Worm (Caenorhabditis elegans) whole organism, young adult: Measurements from ENCODE around the gene skr-17.

ENCODE experiments used
- B0261.1 ChIP-seq: sonication (generic microtip); optimal IDR thresholded peaks from 2 replicates; lab custom pipeline; 2016; ENCODE audit warnings: mild to moderate bottlenecking, missing genetic modification characterization, moderate library complexity, missing compliant biosample characterization
- F49E8.2 ChIP-seq: sonication (generic microtip); optimal IDR thresholded peaks from 3 replicates; lab custom pipeline; 2017; ENCODE audit warnings: missing genetic modification characterization, mild to moderate bottlenecking, missing compliant biosample characterization, antibody characterized with exemption, moderate library complexity; ENCODE audit not compliant: insufficient read depth
- K11D2.4 ChIP-seq: fragments of 200-800 bp; sonication (Bioruptor generic); IDR thresholded peaks from 2 replicates; pipeline ENCODE4 v1.3.6; 2022; ENCODE audit warnings: missing genetic modification reagents, missing genetic modification characterization, missing compliant biosample characterization
- akir-1 ChIP-seq: fragments of 200-800 bp; sonication (Bioruptor generic); optimal IDR thresholded peaks from 2 replicates; lab custom pipeline; 2018; ENCODE audit warnings: mild to moderate bottlenecking, missing genetic modification characterization, moderate library complexity, missing compliant biosample characterization
- ama-1 ChIP-seq, 3 experiments: fragments of 150-350 bp in 1 of 3; sonication (generic microtip) in 2 of 3; optimal IDR thresholded peaks; 2 replicates each; lab custom pipeline; 2014 to 2018; ENCODE audit warnings: missing biosample characterization in 2 of 3, missing genetic modification characterization in 2 of 3, missing genetic modification reagents in 2 of 3
- attf-6 ChIP-seq: fragments of 200-800 bp; sonication (Bioruptor generic); IDR thresholded peaks from 2 replicates; pipeline ENCODE4 v1.3.6; 2022; ENCODE audit warnings: missing genetic modification reagents, missing genetic modification characterization, missing compliant biosample characterization
- ccch-3 ChIP-seq: fragments of 200-800 bp; sonication (Bioruptor generic); optimal IDR thresholded peaks from 2 replicates; lab custom pipeline; 2018; ENCODE audit warnings: mild to moderate bottlenecking, missing genetic modification characterization, missing compliant biosample characterization
- chd-7 ChIP-seq: sonication (generic microtip); optimal IDR thresholded peaks from 2 replicates; lab custom pipeline; 2016; ENCODE audit warnings: mild to moderate bottlenecking, missing genetic modification characterization, moderate library complexity, missing compliant biosample characterization
- ets-4 ChIP-seq: fragments of 200-800 bp; sonication (Bioruptor generic); optimal IDR thresholded peaks from 2 replicates; lab custom pipeline; 2018; ENCODE audit warnings: mild to moderate bottlenecking, missing genetic modification characterization, missing compliant biosample characterization
- hlh-26 ChIP-seq: fragments of 200-800 bp; sonication (Bioruptor generic); conservative IDR thresholded peaks from 2 replicates; pipeline ENCODE4 v1.3.6; 2022; ENCODE audit warnings: missing genetic modification reagents, missing genetic modification characterization, missing compliant biosample characterization
- lin-40 ChIP-seq: sonication (generic microtip); optimal IDR thresholded peaks from 2 replicates; lab custom pipeline; 2016; ENCODE audit warnings: missing genetic modification characterization, mild to moderate bottlenecking, missing compliant biosample characterization, missing genotype, missing genetic modification reagents
- snpc-4 ChIP-seq, 5 experiments: fragments of 150-350 bp in 1 of 5; sonication (generic microtip) in 4 of 5; optimal IDR thresholded peaks; 2 replicates each; lab custom pipeline; 2014 to 2018; ENCODE audit warnings: missing genetic modification characterization in 5 of 5, missing biosample characterization in 3 of 5, antibody characterized with exemption in 2 of 5, mild to moderate bottlenecking in 2 of 5, missing compliant biosample characterization in 2 of 5, missing genotype in 2 of 5, moderate library complexity in 2 of 5, missing genetic modification reagents in 1 of 5
- unc-62 ChIP-seq: fragments of 150-350 bp; optimal IDR thresholded peaks from 2 replicates; lab custom pipeline; 2014; ENCODE audit warnings: missing biosample characterization, missing genetic modification reagents, missing genetic modification characterization

DNA sequence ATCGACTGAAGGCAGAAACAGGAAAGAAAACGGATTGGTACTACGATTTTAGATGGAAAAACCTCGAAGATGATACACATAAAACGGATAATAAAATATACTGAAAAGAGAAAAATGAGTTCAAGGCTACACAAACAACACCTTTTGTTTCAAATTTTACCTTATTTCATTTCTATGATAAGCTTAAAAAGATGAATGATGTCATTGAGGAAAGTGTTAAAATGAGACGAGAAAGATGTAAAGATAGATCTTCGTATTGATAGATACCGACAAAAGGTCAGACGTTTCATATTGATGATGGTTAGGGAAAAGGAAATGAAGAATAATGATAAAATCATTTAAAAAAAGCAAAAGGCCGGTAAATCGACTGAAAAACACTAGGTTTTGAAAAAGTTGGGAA is 6.3 kb downstream of the skr-17 start:
- TF ChIP-seq ccch-3 (GFP tag; lab: Kevin White, UChicago) (no peak), akir-1 (GFP tag; lab: Kevin White, UChicago) (no peak), lin-40 (no peak), unc-62 (no peak), hlh-26 (GFP tag; lab: Robert Waterston, UW) (no peak), ama-1 (optimal IDR thresholded peaks at IDR 0.05; lab: Kevin White, UChicago) (no peak), ama-1 (GFP tag; optimal IDR thresholded peaks at IDR 0.05; lab: Kevin White, UChicago) (no peak), chd-7 (tag; lab: Kevin White, UChicago) (no peak), B0261.1 (no peak), ets-4 (GFP tag; lab: Kevin White, UChicago) (no peak), snpc-4 (GFP tag; optimal IDR thresholded peaks at IDR 0.05; lab: Kevin White, UChicago) (no peak), snpc-4 (tag; optimal IDR thresholded peaks at IDR 0.05; lab: Kevin White, UChicago) (no peak), K11D2.4 (GFP tag; lab: Robert Waterston, UW) (no peak), F49E8.2 (tag; lab: Kevin White, UChicago) (no peak), attf-6 (GFP tag; lab: Robert Waterston, UW) (no peak)
